Worm (Caenorhabditis elegans) whole organism, midembryonic: Measurements from ENCODE around the gene C35B8.3.
A peak's percentile ranks its signal among the peaks of the same experiment; 100 is the strongest.

ENCODE experiments used
- T22C8.4 ChIP-seq: fragments of 200-800 bp; sonication (Bioruptor generic); IDR thresholded peaks from 2 replicates; pipeline ENCODE4 v1.3.6; 2022; ENCODE audit warnings: missing genetic modification characterization, missing compliant biosample characterization
- cog-1 ChIP-seq: sonication (generic microtip); optimal IDR thresholded peaks from 2 replicates; lab custom pipeline; 2016; ENCODE audit warnings: missing genetic modification characterization, missing compliant biosample characterization
- flt-1 ChIP-seq: fragments of 200-800 bp; sonication (Bioruptor generic); IDR thresholded peaks from 2 replicates; pipeline ENCODE4 v1.3.6; 2022; ENCODE audit warnings: missing genetic modification characterization, missing compliant biosample characterization
- klf-2 ChIP-seq: fragments of 200-800 bp; sonication (Bioruptor generic); conservative IDR thresholded peaks from 2 replicates; pipeline ENCODE4 v1.3.6; 2022; ENCODE audit warnings: missing genetic modification reagents, missing genetic modification characterization, missing compliant biosample characterization
- med-1 ChIP-seq: sonication (generic microtip); optimal IDR thresholded peaks from 2 replicates; lab custom pipeline; 2017; ENCODE audit warnings: missing genetic modification characterization, mild to moderate bottlenecking, missing compliant biosample characterization, antibody characterized with exemption, missing genetic modification reagents; ENCODE audit not compliant: insufficient read depth
- ref-1 ChIP-seq: fragments of 200-800 bp; sonication (Bioruptor generic); conservative IDR thresholded peaks from 2 replicates; pipeline ENCODE4 v1.3.6; 2022; ENCODE audit warnings: missing genetic modification reagents, missing genetic modification characterization, missing compliant biosample characterization
- tab-1 ChIP-seq: fragments of 200-800 bp; sonication (Bioruptor generic); IDR thresholded peaks from 2 replicates; pipeline ENCODE4 v1.3.6; 2022; ENCODE audit warnings: missing genetic modification characterization, missing compliant biosample characterization
- ztf-23 ChIP-seq: fragments of 200-800 bp; sonication (Bioruptor generic); IDR thresholded peaks from 2 replicates; pipeline ENCODE4 v1.3.6; 2022; ENCODE audit warnings: missing genetic modification reagents, missing genetic modification characterization, missing compliant biosample characterization
- ztf-29 ChIP-seq: fragments of 200-800 bp; sonication (Bioruptor generic); IDR thresholded peaks from 2 replicates; pipeline ENCODE4 v1.3.6; 2022; ENCODE audit warnings: missing genetic modification reagents, missing genetic modification characterization, missing compliant biosample characterization

The C35B8.3 gene

DNA sequence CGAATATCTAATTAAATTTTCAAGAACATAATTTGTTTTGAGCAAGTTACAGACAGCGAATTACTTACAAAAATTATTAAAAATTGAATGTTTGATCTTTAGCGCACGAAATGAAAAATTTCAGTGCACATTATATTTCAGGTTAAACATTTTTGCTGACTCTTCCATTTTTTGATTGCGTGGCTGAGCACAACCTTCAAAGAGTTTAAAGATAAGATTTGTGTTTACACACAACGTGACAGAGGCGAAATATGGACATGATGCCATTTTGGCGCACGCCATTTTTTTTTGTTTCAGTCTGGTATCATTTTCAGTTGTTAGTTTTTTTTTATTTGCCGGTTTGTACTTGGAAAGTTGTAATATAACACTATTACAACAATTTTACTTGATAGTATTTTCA lies 1.0 kb upstream of the C35B8.3 start:
- TF ChIP-seq T22C8.4 (GFP tag; lab: Robert Waterston, UW) = no peak
- no peak for TF ChIP-seq klf-2 (GFP tag; lab: Robert Waterston, UW)
- no peak for TF ChIP-seq med-1 (GFP tag; lab: Kevin White, UChicago)
- no peak for TF ChIP-seq tab-1 (GFP tag; lab: Robert Waterston, UW)
- no peak for TF ChIP-seq flt-1 (GFP tag; lab: Robert Waterston, UW)
- TF ChIP-seq ztf-29 (GFP tag; lab: Robert Waterston, UW) = no peak
- TF ChIP-seq ref-1 (GFP tag; lab: Robert Waterston, UW) = no peak
- TF ChIP-seq ztf-23 (GFP tag; lab: Robert Waterston, UW) = no peak
- no peak for TF ChIP-seq cog-1

- TF ChIP-seq flt-1 (GFP tag; lab: Robert Waterston, UW) (peak; percentile 73), cog-1 (peak; percentile 48), tab-1 (GFP tag; lab: Robert Waterston, UW) (no peak), ztf-29 (GFP tag; lab: Robert Waterston, UW) (no peak), klf-2 (GFP tag; lab: Robert Waterston, UW) (0 out of 2 replicates have a peak, but pooled peaks have one; percentile 51)
Observed at ce11 chrX:9225273-9225672, 11.6 kb downstream of the C35B8.3 start.

ce11 chrX:9226904-9227303 lies 13.2 kb downstream of the C35B8.3 start:
- no peak for TF ChIP-seq cog-1
- no peak for TF ChIP-seq ref-1 (GFP tag; lab: Robert Waterston, UW)
- no peak for TF ChIP-seq flt-1 (GFP tag; lab: Robert Waterston, UW)
- TF ChIP-seq tab-1 (GFP tag; lab: Robert Waterston, UW) = no peak
- TF ChIP-seq med-1 (GFP tag; lab: Kevin White, UChicago) = no peak
- no peak for TF ChIP-seq klf-2 (GFP tag; lab: Robert Waterston, UW)
- no peak for TF ChIP-seq ztf-23 (GFP tag; lab: Robert Waterston, UW)
- no peak for TF ChIP-seq T22C8.4 (GFP tag; lab: Robert Waterston, UW)
- TF ChIP-seq ztf-29 (GFP tag; lab: Robert Waterston, UW) = no peak

DNA sequence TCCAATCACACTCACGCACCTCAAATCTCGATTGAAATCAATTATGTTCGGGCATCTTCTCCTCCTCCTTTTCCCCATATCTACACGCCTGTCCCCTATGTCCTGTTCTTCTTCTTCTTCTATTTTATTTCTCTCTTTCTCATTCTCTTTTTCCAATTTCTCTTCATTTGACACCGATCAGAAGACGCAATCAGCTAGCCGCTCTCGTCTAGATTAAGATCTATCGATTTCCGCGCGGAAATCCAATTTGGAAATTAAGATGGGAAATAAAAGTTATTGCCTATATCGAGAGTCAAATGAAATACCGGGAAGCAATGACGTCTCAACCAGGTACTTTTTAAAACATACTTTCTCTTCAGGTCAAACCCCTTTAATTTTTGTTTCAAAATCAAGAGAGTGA lies 14.7 kb downstream of the C35B8.3 start:
- no peak for TF ChIP-seq flt-1 (GFP tag; lab: Robert Waterston, UW)
- no peak for TF ChIP-seq ztf-23 (GFP tag; lab: Robert Waterston, UW)
- TF ChIP-seq ref-1 (GFP tag; lab: Robert Waterston, UW) = no peak
- TF ChIP-seq tab-1 (GFP tag; lab: Robert Waterston, UW) = no peak
- no peak for TF ChIP-seq cog-1
- no peak for TF ChIP-seq ztf-29 (GFP tag; lab: Robert Waterston, UW)
- no peak for TF ChIP-seq med-1 (GFP tag; lab: Kevin White, UChicago)
- TF ChIP-seq T22C8.4 (GFP tag; lab: Robert Waterston, UW) = no peak
- TF ChIP-seq klf-2 (GFP tag; lab: Robert Waterston, UW) = no peak

ce11 chrX:9230322-9230721 lies 16.6 kb downstream of the C35B8.3 start:
- no peak for TF ChIP-seq med-1 (GFP tag; lab: Kevin White, UChicago)
- no peak for TF ChIP-seq klf-2 (GFP tag; lab: Robert Waterston, UW)
- TF ChIP-seq ref-1 (GFP tag; lab: Robert Waterston, UW) = no peak
- no peak for TF ChIP-seq ztf-29 (GFP tag; lab: Robert Waterston, UW)
- no peak for TF ChIP-seq cog-1
- no peak for TF ChIP-seq T22C8.4 (GFP tag; lab: Robert Waterston, UW)
- no peak for TF ChIP-seq flt-1 (GFP tag; lab: Robert Waterston, UW)
- no peak for TF ChIP-seq tab-1 (GFP tag; lab: Robert Waterston, UW)
- no peak for TF ChIP-seq ztf-23 (GFP tag; lab: Robert Waterston, UW)

- TF ChIP-seq ztf-23 (GFP tag; lab: Robert Waterston, UW) (no peak), T22C8.4 (GFP tag; lab: Robert Waterston, UW) (no peak), tab-1 (GFP tag; lab: Robert Waterston, UW) (no peak), ref-1 (GFP tag; lab: Robert Waterston, UW) (no peak), ztf-29 (GFP tag; lab: Robert Waterston, UW) (no peak), cog-1 (no peak), flt-1 (GFP tag; lab: Robert Waterston, UW) (no peak), med-1 (GFP tag; lab: Kevin White, UChicago) (no peak)
Observed at ce11 chrX:9231556-9231955, 17.8 kb downstream of the C35B8.3 start.

- TF ChIP-seq ztf-23 (GFP tag; lab: Robert Waterston, UW) = no peak
Observed at ce11 chrX:9232037-9232436, 18.3 kb downstream of the C35B8.3 start, which contains the start of gene vav-1. TSS of gene vav-1 (minus strand) at chrX:9232137.

ce11 chrX:9233805-9234204 lies 20.1 kb downstream of the C35B8.3 start:
- TF ChIP-seq T22C8.4 (GFP tag; lab: Robert Waterston, UW) = no peak
- no peak for TF ChIP-seq klf-2 (GFP tag; lab: Robert Waterston, UW)
- TF ChIP-seq tab-1 (GFP tag; lab: Robert Waterston, UW) = no peak
- no peak for TF ChIP-seq ztf-23 (GFP tag; lab: Robert Waterston, UW)

- no peak for TF ChIP-seq ztf-29 (GFP tag; lab: Robert Waterston, UW)
- TF ChIP-seq klf-2 (GFP tag; lab: Robert Waterston, UW) = no peak
- TF ChIP-seq ztf-23 (GFP tag; lab: Robert Waterston, UW) = no peak
- no peak for TF ChIP-seq med-1 (GFP tag; lab: Kevin White, UChicago)
- TF ChIP-seq cog-1 = no peak
- TF ChIP-seq tab-1 (GFP tag; lab: Robert Waterston, UW) = no peak
- no peak for TF ChIP-seq T22C8.4 (GFP tag; lab: Robert Waterston, UW)
- no peak for TF ChIP-seq flt-1 (GFP tag; lab: Robert Waterston, UW)
- TF ChIP-seq ref-1 (GFP tag; lab: Robert Waterston, UW) = no peak
Observed at ce11 chrX:9234518-9234917, 20.8 kb downstream of the C35B8.3 start, which contains the start of gene col-175. TSS of gene col-175 (minus strand) at chrX:9234618.

- TF ChIP-seq ztf-23 (GFP tag; lab: Robert Waterston, UW) (0 out of 2 replicates have a peak, but pooled peaks have one; percentile 27), cog-1 (no peak)
Observed at ce11 chrX:9237708-9238107, 24.0 kb downstream of the C35B8.3 start.
